Worm (Caenorhabditis elegans): ENCODE measurements around the gene col-3.

ce11 chrIV:8821147-8821546 lies 3.4 kb upstream of the col-3 start, which contains the start of gene T28C6.5:
- no peak for TF ChIP-seq ceh-82 (tag; optimal IDR thresholded peaks at IDR 0.05)
- no peak for TF ChIP-seq zag-1 (tag; optimal IDR thresholded peaks at IDR 0.05)
- no peak for TF ChIP-seq nhr-25 (tag; optimal IDR thresholded peaks at IDR 0.05)
- no peak for TF ChIP-seq nhr-77 (tag; optimal IDR thresholded peaks at IDR 0.05)
- TF ChIP-seq mdl-1 (tag; optimal IDR thresholded peaks at IDR 0.05), result no peak
- no peak for TF ChIP-seq unc-62 (GFP tag; optimal IDR thresholded peaks at IDR 0.05)
- TF ChIP-seq ztf-11 (tag; optimal IDR thresholded peaks at IDR 0.05), result no peak
- no peak for TF ChIP-seq C34F6.9 (tag; optimal IDR thresholded peaks at IDR 0.05)
- TF ChIP-seq aly-2 (tag; optimal IDR thresholded peaks at IDR 0.05), result no peak
- no peak for TF ChIP-seq egl-27 (tag; optimal IDR thresholded peaks at IDR 0.05)
- no peak for TF ChIP-seq ztf-1 (GFP tag; conservative IDR thresholded peaks at IDR 0.05)

Measured in whole organism, L2 larva.